Fruit fly (Drosophila melanogaster) whole organism, prepupa: ENCODE data around the gene CG9503.

ENCODE experiments used
- Blimp-1 ChIP-seq: fragments of 200-800 bp; sonication (Bioruptor generic); optimal IDR thresholded peaks from 3 replicates; lab custom pipeline; 2017; ENCODE audit warnings: missing biosample characterization, missing genetic modification characterization, mild to moderate bottlenecking, moderate library complexity, missing genetic modification reagents
- CG10631 ChIP-seq: fragments of 200-800 bp; sonication (Bioruptor generic); optimal IDR thresholded peaks from 2 replicates; lab custom pipeline; 2016; ENCODE audit warnings: missing biosample characterization, missing genetic modification characterization
- CG10669 ChIP-seq: fragments of 200-800 bp; sonication (Bioruptor generic); optimal IDR thresholded peaks from 3 replicates; lab custom pipeline; 2018; ENCODE audit warnings: missing biosample characterization, mild to moderate bottlenecking, missing genetic modification characterization, moderate library complexity
- CG11294 ChIP-seq: fragments of 200-800 bp; sonication (Bioruptor generic); IDR thresholded peaks from 2 replicates; pipeline ENCODE4 v1.3.6; 2022; ENCODE audit warnings: missing biosample characterization, missing genetic modification characterization
- CG11762 ChIP-seq: fragments of 200-800 bp; sonication (Bioruptor generic); optimal IDR thresholded peaks from 3 replicates; lab custom pipeline; 2016; ENCODE audit warnings: missing biosample characterization, missing genetic modification characterization; ENCODE audit not compliant: insufficient read depth
- CG15336 ChIP-seq: fragments of 200-800 bp; sonication (Bioruptor generic); IDR thresholded peaks from 2 replicates; pipeline ENCODE4 v1.3.6; 2022; ENCODE audit warnings: missing biosample characterization, missing genetic modification characterization
- CG1621 ChIP-seq: fragments of 200-800 bp; sonication (Bioruptor generic); optimal IDR thresholded peaks from 3 replicates; lab custom pipeline; 2018; ENCODE audit warnings: missing biosample characterization, mild to moderate bottlenecking, missing genetic modification characterization
- CG16779 ChIP-seq: fragments of 200-800 bp; sonication (Bioruptor generic); optimal IDR thresholded peaks from 3 replicates; lab custom pipeline; 2017; ENCODE audit warnings: missing biosample characterization, mild to moderate bottlenecking, missing genetic modification characterization
- CG3032 ChIP-seq: fragments of 200-800 bp; optimal IDR thresholded peaks from 2 replicates; lab custom pipeline; 2019; ENCODE audit warnings: missing biosample characterization, mild to moderate bottlenecking, missing genetic modification characterization, moderate library complexity
- CG31627 ChIP-seq: fragments of 200-800 bp; sonication (Bioruptor generic); optimal IDR thresholded peaks from 3 replicates; lab custom pipeline; 2016; ENCODE audit warnings: missing biosample characterization, missing genetic modification characterization
- CG32006 ChIP-seq: fragments of 200-800 bp; sonication (Bioruptor generic); optimal IDR thresholded peaks from 3 replicates; lab custom pipeline; 2017; ENCODE audit warnings: missing biosample characterization, mild to moderate bottlenecking, missing genetic modification characterization
- CG34406 ChIP-seq: fragments of 200-800 bp; sonication (Bioruptor generic); optimal IDR thresholded peaks from 3 replicates; lab custom pipeline; 2016; ENCODE audit warnings: missing biosample characterization, missing genetic modification characterization
- CG4318 ChIP-seq: fragments of 200-800 bp; sonication (Bioruptor generic); optimal IDR thresholded peaks from 3 replicates; lab custom pipeline; 2017; ENCODE audit warnings: missing biosample characterization, mild to moderate bottlenecking, missing genetic modification characterization
- CG6792 ChIP-seq: fragments of 200-800 bp; sonication (Bioruptor generic); optimal IDR thresholded peaks from 3 replicates; lab custom pipeline; 2016; ENCODE audit warnings: missing biosample characterization, missing genetic modification characterization
- CG6808 ChIP-seq: fragments of 200-800 bp; sonication (Bioruptor generic); optimal IDR thresholded peaks from 3 replicates; lab custom pipeline; 2017; ENCODE audit warnings: missing biosample characterization, missing genetic modification characterization, mild to moderate bottlenecking, moderate library complexity, missing genetic modification reagents
- CG6854 ChIP-seq: fragments of 200-800 bp; sonication (Bioruptor generic); optimal IDR thresholded peaks from 2 replicates; lab custom pipeline; 2017; ENCODE audit warnings: missing biosample characterization, mild to moderate bottlenecking, missing genetic modification characterization
- CG7368 ChIP-seq: fragments of 200-800 bp; sonication (Bioruptor generic); optimal IDR thresholded peaks from 3 replicates; lab custom pipeline; 2016; ENCODE audit warnings: missing biosample characterization, missing genetic modification characterization
- CG8319 ChIP-seq: fragments of 200-800 bp; sonication (Bioruptor generic); optimal IDR thresholded peaks from 3 replicates; lab custom pipeline; 2016; ENCODE audit warnings: missing biosample characterization, missing genetic modification characterization
- CG8632 ChIP-seq: fragments of 200-800 bp; sonication (Bioruptor generic); optimal IDR thresholded peaks from 3 replicates; lab custom pipeline; 2016; ENCODE audit warnings: missing biosample characterization, missing genetic modification characterization
- CG9139 ChIP-seq: fragments of 200-800 bp; sonication (Bioruptor generic); optimal IDR thresholded peaks from 3 replicates; lab custom pipeline; 2017; ENCODE audit warnings: missing biosample characterization, mild to moderate bottlenecking, missing genetic modification characterization
- Eip78C ChIP-seq: fragments of 200-800 bp; sonication (Bioruptor generic); peaks from one replicate; lab custom pipeline; 2016; ENCODE audit warnings: missing biosample characterization, missing genetic modification characterization
- Eip93F ChIP-seq: fragments of 200-800 bp; sonication (Bioruptor generic); optimal IDR thresholded peaks from 2 replicates; lab custom pipeline; 2016; ENCODE audit warnings: missing biosample characterization, mild to moderate bottlenecking, missing genetic modification characterization
- Ets21C ChIP-seq: fragments of 200-800 bp; sonication (Bioruptor generic); optimal IDR thresholded peaks from 3 replicates; lab custom pipeline; 2016; ENCODE audit warnings: missing biosample characterization, missing genetic modification characterization
- Ets96B ChIP-seq: fragments of 200-800 bp; optimal IDR thresholded peaks from 2 replicates; lab custom pipeline; 2019; ENCODE audit warnings: missing biosample characterization, mild to moderate bottlenecking, missing genetic modification characterization, moderate library complexity
- Gug ChIP-seq: fragments of 200-800 bp; sonication (Bioruptor generic); IDR thresholded peaks from 2 replicates; pipeline ENCODE4 v1.3.6; 2022; ENCODE audit warnings: missing biosample characterization, missing genetic modification characterization
- Hr38 ChIP-seq: sonication (Bioruptor generic); optimal IDR thresholded peaks from 2 replicates; lab custom pipeline; 2016; ENCODE audit warnings: missing biosample characterization, missing genetic modification characterization
- Hr39 ChIP-seq: fragments of 200-800 bp; sonication (Bioruptor generic); optimal IDR thresholded peaks from 2 replicates; lab custom pipeline; 2016; ENCODE audit warnings: missing biosample characterization, missing genetic modification characterization
- Hr4 ChIP-seq: fragments of 200-800 bp; sonication (Bioruptor generic); optimal IDR thresholded peaks from 3 replicates; lab custom pipeline; 2016; ENCODE audit warnings: missing biosample characterization, missing genetic modification characterization
- Lpt ChIP-seq: fragments of 200-800 bp; sonication (Bioruptor generic); optimal IDR thresholded peaks from 3 replicates; lab custom pipeline; 2016; ENCODE audit warnings: missing biosample characterization, missing genetic modification characterization
- Met ChIP-seq: fragments of 200-800 bp; sonication (Bioruptor generic); optimal IDR thresholded peaks from 3 replicates; lab custom pipeline; 2016; ENCODE audit warnings: missing biosample characterization, missing genetic modification characterization
- OdsH ChIP-seq: fragments of 200-800 bp; sonication (Bioruptor generic); optimal IDR thresholded peaks from 3 replicates; lab custom pipeline; 2016; ENCODE audit warnings: missing biosample characterization, missing genetic modification characterization
- Smox ChIP-seq: fragments of 200-800 bp; sonication (Bioruptor generic); optimal IDR thresholded peaks from 3 replicates; lab custom pipeline; 2016; ENCODE audit warnings: missing biosample characterization, missing genetic modification characterization
- Sox15 ChIP-seq: fragments of 200-800 bp; sonication (Bioruptor generic); optimal IDR thresholded peaks from 3 replicates; lab custom pipeline; 2016; ENCODE audit warnings: missing biosample characterization, missing genetic modification characterization
- achi ChIP-seq: fragments of 200-800 bp; sonication (Bioruptor generic); optimal IDR thresholded peaks from 3 replicates; lab custom pipeline; 2016; ENCODE audit warnings: missing biosample characterization, missing genetic modification characterization
- cyc ChIP-seq: fragments of 200-800 bp; sonication (Bioruptor generic); optimal IDR thresholded peaks from 3 replicates; lab custom pipeline; 2016; ENCODE audit warnings: missing biosample characterization, missing genetic modification characterization
- esn ChIP-seq: fragments of 200-800 bp; sonication (Bioruptor generic); optimal IDR thresholded peaks from 2 replicates; lab custom pipeline; 2016; ENCODE audit warnings: missing biosample characterization, mild to moderate bottlenecking, missing genetic modification characterization, moderate library complexity
- fd59A ChIP-seq: fragments of 200-800 bp; sonication (Bioruptor generic); optimal IDR thresholded peaks from 2 replicates; lab custom pipeline; 2017; ENCODE audit warnings: missing biosample characterization, mild to moderate bottlenecking, missing genetic modification characterization, missing genetic modification reagents
- fkh ChIP-seq: fragments of 200-800 bp; sonication (Bioruptor generic); optimal IDR thresholded peaks from 3 replicates; lab custom pipeline; 2017; ENCODE audit warnings: missing biosample characterization, mild to moderate bottlenecking, missing genetic modification characterization, moderate library complexity
- lz ChIP-seq: fragments of 200-800 bp; sonication (Bioruptor generic); optimal IDR thresholded peaks from 3 replicates; lab custom pipeline; 2016; ENCODE audit warnings: missing biosample characterization, missing genetic modification characterization
- net ChIP-seq: fragments of 200-800 bp; sonication (Bioruptor generic); optimal IDR thresholded peaks from 3 replicates; lab custom pipeline; 2016; ENCODE audit warnings: missing biosample characterization, missing genetic modification characterization
- pdm3 ChIP-seq: fragments of 200-800 bp; sonication (Bioruptor generic); optimal IDR thresholded peaks from 3 replicates; lab custom pipeline; 2016; ENCODE audit warnings: missing biosample characterization, missing genetic modification characterization
- salr ChIP-seq, 2 experiments: fragments of 200-800 bp; sonication (Bioruptor generic); optimal IDR thresholded peaks; 3 replicates each; lab custom pipeline; 2016 to 2018; ENCODE audit warnings: missing biosample characterization in 2 of 2, missing genetic modification characterization in 2 of 2, mild to moderate bottlenecking in 1 of 2
- spab ChIP-seq: fragments of 200-800 bp; sonication (Bioruptor generic); optimal IDR thresholded peaks from 2 replicates; lab custom pipeline; 2017; ENCODE audit warnings: missing biosample characterization, mild to moderate bottlenecking, missing genetic modification characterization, missing genetic modification reagents
- ss ChIP-seq, 2 experiments: fragments of 200-800 bp; sonication (Bioruptor generic); optimal IDR thresholded peaks; 2 replicates in 1 of 2; 3 replicates in 1 of 2; lab custom pipeline; 2017 to 2018; ENCODE audit warnings: mild to moderate bottlenecking in 2 of 2, missing biosample characterization in 2 of 2, missing genetic modification characterization in 2 of 2, moderate library complexity in 1 of 2
- svp ChIP-seq: fragments of 200-800 bp; sonication (Bioruptor generic); peaks from one replicate; lab custom pipeline; 2016; ENCODE audit warnings: missing biosample characterization, missing genetic modification characterization
- topi ChIP-seq: fragments of 200-800 bp; sonication (Bioruptor generic); optimal IDR thresholded peaks from 3 replicates; lab custom pipeline; 2016; ENCODE audit warnings: missing biosample characterization, missing genetic modification characterization
- vri ChIP-seq: fragments of 200-800 bp; sonication (Bioruptor generic); optimal IDR thresholded peaks from 3 replicates; lab custom pipeline; 2016; ENCODE audit warnings: missing biosample characterization, mild to moderate bottlenecking, missing genetic modification characterization

CG9503 gene

dm6 chrX:14949227-14949626 lies 25.9 kb upstream of the CG9503 start:
- TF ChIP-seq CG6854 (GFP tag; lab: Kevin White, UChicago) (no peak), Eip93F (GFP tag; lab: Kevin White, UChicago) (peak; percentile 33), fd59A (GFP tag; lab: Kevin White, UChicago) (no peak), CG11294 (no peak), svp (GFP tag; lab: Kevin White, UChicago) (peak; percentile 92), vri (GFP tag; lab: Kevin White, UChicago) (peak; percentile 33), cyc (no peak), Ets96B (no peak), Eip78C (GFP tag; lab: Kevin White, UChicago) (peak; percentile 42), ss (GFP tag; optimal IDR thresholded peaks at IDR 0.05; lab: Kevin White, UChicago) (no peak), CG34406 (no peak), CG6808 (GFP tag; lab: Kevin White, UChicago) (no peak), Met (no peak), topi (GFP tag; lab: Kevin White, UChicago) (no peak), CG9139 (GFP tag; lab: Kevin White, UChicago) (no peak), Lpt (GFP tag; lab: Kevin White, UChicago) (no peak), salr (GFP tag; optimal IDR thresholded peaks at IDR 0.05; lab: Kevin White, UChicago) (no peak), CG3032 (tag; lab: Kevin White, UChicago) (no peak), Ets21C (GFP tag; lab: Kevin White, UChicago) (no peak), CG15336 (GFP tag; lab: Robert Waterston, UW) (no peak), CG8632 (no peak), Hr4 (GFP tag; lab: Kevin White, UChicago) (no peak), Hr39 (no peak), Sox15 (GFP tag; lab: Kevin White, UChicago) (no peak), Hr38 (GFP tag; lab: Kevin White, UChicago) (no peak), Smox (GFP tag; lab: Kevin White, UChicago) (no peak)

dm6 chrX:14947399-14947798 lies 24.1 kb upstream of the CG9503 start:
- TF ChIP-seq CG6808 (GFP tag; lab: Kevin White, UChicago) (peak; percentile 98), pdm3 (peak; percentile 8), vri (GFP tag; lab: Kevin White, UChicago) (no peak), net (peak; percentile 95), topi (GFP tag; lab: Kevin White, UChicago) (peak; percentile 6), Hr4 (GFP tag; lab: Kevin White, UChicago) (peak; percentile 50), CG10631 (GFP tag; lab: Kevin White, UChicago) (no peak), CG34406 (peak; percentile 36), CG3032 (tag; lab: Kevin White, UChicago) (peak; percentile 67), Ets96B (peak; percentile 65), Ets21C (GFP tag; lab: Kevin White, UChicago) (no peak), Sox15 (GFP tag; lab: Kevin White, UChicago) (no peak), Eip78C (GFP tag; lab: Kevin White, UChicago) (peak; percentile 37), CG32006 (GFP tag; lab: Kevin White, UChicago) (peak; percentile 65), salr (GFP tag; optimal IDR thresholded peaks at IDR 0.05; lab: Kevin White, UChicago) (peak; percentile 82), spab (GFP tag; lab: Kevin White, UChicago) (peak; percentile 90), CG6792 (GFP tag; lab: Kevin White, UChicago) (no peak), CG9139 (GFP tag; lab: Kevin White, UChicago) (peak; percentile 99), CG8319 (peak; percentile 63), lz (GFP tag; lab: Kevin White, UChicago) (no peak), Eip93F (GFP tag; lab: Kevin White, UChicago) (no peak), CG10669 (GFP tag; lab: Kevin White, UChicago) (peak; percentile 82), Blimp-1 (peak; percentile 53), CG8632 (peak; percentile 12), CG4318 (GFP tag; lab: Kevin White, UChicago) (peak; percentile 27), CG31627 (no peak), CG6854 (GFP tag; lab: Kevin White, UChicago) (peak; percentile 97), esn (GFP tag; lab: Kevin White, UChicago) (no peak), CG15336 (GFP tag; lab: Robert Waterston, UW) (peak; percentile 91), OdsH (GFP tag; lab: Kevin White, UChicago) (peak; percentile 57), Lpt (GFP tag; lab: Kevin White, UChicago) (peak; percentile 91), Smox (GFP tag; lab: Kevin White, UChicago) (no peak), fkh (peak; percentile 95), CG1621 (tag; lab: Kevin White, UChicago) (peak; percentile 91), Gug (GFP tag; lab: Robert Waterston, UW) (peak; percentile 79), CG11294 (peak; percentile 72; the same call in 1 of the 2 replicates), CG7368 (GFP tag; lab: Kevin White, UChicago) (peak; percentile 82), CG11762 (GFP tag; lab: Kevin White, UChicago) (peak; percentile 75), achi (GFP tag; lab: Kevin White, UChicago) (peak; percentile 59), ss (GFP tag; optimal IDR thresholded peaks at IDR 0.05; lab: Kevin White, UChicago) (peak; percentile 99), CG16779 (peak; percentile 96)
